Fruit fly (Drosophila melanogaster) whole organism, embryonic: ENCODE data around the gene Sik2.

Experiments
- Abd-B ChIP-seq: fragments of 200-800 bp; sonication (Bioruptor generic); optimal IDR thresholded peaks from 2 replicates; lab custom pipeline; 2018; ENCODE audit warnings: missing biosample characterization, mild to moderate bottlenecking, missing genetic modification characterization, moderate library complexity
- Atf3 ChIP-seq: fragments of 200-800 bp; sonication (Bioruptor generic); optimal IDR thresholded peaks from 3 replicates; lab custom pipeline; 2016; ENCODE audit warnings: missing biosample characterization, missing genetic modification characterization
- Bgb ChIP-seq: fragments of 200-800 bp; sonication (Bioruptor generic); IDR thresholded peaks from 2 replicates; pipeline ENCODE4 v1.3.6; 2022; ENCODE audit warnings: missing biosample characterization, missing genetic modification characterization; ENCODE audit not compliant: partially characterized antibody
- Blimp-1 ChIP-seq: fragments of 200-800 bp; sonication (Bioruptor generic); optimal IDR thresholded peaks from 3 replicates; lab custom pipeline; 2018; ENCODE audit warnings: missing biosample characterization, missing genetic modification characterization, mild to moderate bottlenecking, moderate library complexity, missing genetic modification reagents
- CG10147 ChIP-seq: fragments of 200-800 bp; sonication (Bioruptor generic); optimal IDR thresholded peaks from 2 replicates; lab custom pipeline; 2019; ENCODE audit warnings: missing biosample characterization, mild to moderate bottlenecking, missing genetic modification characterization, moderate library complexity
- CG10565 ChIP-seq: fragments of 200-800 bp; sonication (Bioruptor generic); optimal IDR thresholded peaks from 3 replicates; lab custom pipeline; 2016; ENCODE audit warnings: missing biosample characterization, mild to moderate bottlenecking, missing genetic modification characterization
- CG11085 ChIP-seq: fragments of 200-800 bp; sonication (Bioruptor generic); IDR thresholded peaks from 2 replicates; pipeline ENCODE4 v1.3.6; 2022; ENCODE audit warnings: missing biosample characterization, missing genetic modification characterization
- CG13287 ChIP-seq: fragments of 200-800 bp; sonication (Bioruptor generic); IDR thresholded peaks from 2 replicates; pipeline ENCODE4 v1.3.6; 2022; ENCODE audit warnings: missing biosample characterization, missing genetic modification characterization; ENCODE audit not compliant: partially characterized antibody
- CG1647 ChIP-seq: fragments of 200-800 bp; sonication (Bioruptor generic); optimal IDR thresholded peaks from 3 replicates; lab custom pipeline; 2016; ENCODE audit warnings: missing biosample characterization, missing genetic modification characterization
- CG17802 ChIP-seq: fragments of 200-800 bp; sonication (Bioruptor generic); optimal IDR thresholded peaks from 2 replicates; lab custom pipeline; 2018; ENCODE audit warnings: missing biosample characterization, mild to moderate bottlenecking, missing genetic modification characterization, moderate library complexity
- CG18476 ChIP-seq: fragments of 200-800 bp; sonication (Bioruptor generic); optimal IDR thresholded peaks from 2 replicates; lab custom pipeline; 2016; ENCODE audit warnings: missing biosample characterization, mild to moderate bottlenecking, missing genetic modification characterization
- CG2116 ChIP-seq: fragments of 200-800 bp; sonication (Bioruptor generic); optimal IDR thresholded peaks from 3 replicates; lab custom pipeline; 2018; ENCODE audit warnings: missing biosample characterization, mild to moderate bottlenecking, missing genetic modification characterization
- CG2129 ChIP-seq: fragments of 200-800 bp; sonication (Bioruptor generic); IDR thresholded peaks from 2 replicates; pipeline ENCODE4 v1.3.6; 2022; ENCODE audit warnings: missing biosample characterization, missing genetic modification characterization; ENCODE audit not compliant: partially characterized antibody
- CG2199 ChIP-seq: fragments of 200-800 bp; sonication (Bioruptor generic); IDR thresholded peaks from 3 replicates; pipeline ENCODE4 v1.3.6; 2022; ENCODE audit warnings: missing biosample characterization, missing genetic modification characterization
- CG33557 ChIP-seq: fragments of 200-800 bp; sonication (Bioruptor generic); optimal IDR thresholded peaks from 2 replicates; lab custom pipeline; 2019; ENCODE audit warnings: missing biosample characterization, mild to moderate bottlenecking, missing genetic modification characterization, moderate library complexity
- CG6791 ChIP-seq: fragments of 200-800 bp; sonication (Bioruptor generic); IDR thresholded peaks from 3 replicates; pipeline ENCODE4 v1.3.6; 2022; ENCODE audit warnings: missing biosample characterization, missing genetic modification characterization; ENCODE audit not compliant: partially characterized antibody
- CG9609 ChIP-seq: fragments of 200-800 bp; sonication (Bioruptor generic); optimal IDR thresholded peaks from 3 replicates; lab custom pipeline; 2016; ENCODE audit warnings: missing biosample characterization, missing genetic modification characterization
- CG9817 ChIP-seq: fragments of 200-800 bp; sonication (Bioruptor generic); optimal IDR thresholded peaks from 2 replicates; lab custom pipeline; 2018; ENCODE audit warnings: missing biosample characterization, mild to moderate bottlenecking, missing genetic modification characterization, moderate library complexity
- Dp ChIP-seq: fragments of 200-800 bp; sonication (Bioruptor generic); optimal IDR thresholded peaks from 2 replicates; lab custom pipeline; 2018; ENCODE audit warnings: missing biosample characterization, mild to moderate bottlenecking, missing genetic modification characterization, moderate library complexity
- GATAe ChIP-seq: fragments of 200-800 bp; sonication (Bioruptor generic); conservative IDR thresholded peaks from 2 replicates; pipeline ENCODE4 v1.3.6; 2022; ENCODE audit warnings: missing biosample characterization, missing genetic modification characterization
- H15 ChIP-seq: fragments of 200-800 bp; sonication (Bioruptor generic); IDR thresholded peaks from 3 replicates; pipeline ENCODE4 v1.3.6; 2022; ENCODE audit warnings: missing biosample characterization, missing genetic modification characterization
- Hsf ChIP-seq: fragments of 200-800 bp; sonication (Bioruptor generic); optimal IDR thresholded peaks from 3 replicates; lab custom pipeline; 2016; ENCODE audit warnings: missing biosample characterization, missing genetic modification characterization
- Mrtf ChIP-seq: fragments of 200-800 bp; sonication (Bioruptor generic); IDR thresholded peaks from 3 replicates; pipeline ENCODE4 v1.3.6; 2022; ENCODE audit warnings: missing biosample characterization, missing genetic modification characterization
- Nf-YA ChIP-seq: fragments of 200-800 bp; sonication (Bioruptor generic); IDR thresholded peaks from 2 replicates; pipeline ENCODE4 v1.3.6; 2022; ENCODE audit warnings: missing biosample characterization, missing genetic modification characterization
- NfI ChIP-seq: fragments of 200-800 bp; sonication (Bioruptor generic); optimal IDR thresholded peaks from 3 replicates; lab custom pipeline; 2018; ENCODE audit warnings: missing biosample characterization, mild to moderate bottlenecking, missing genetic modification characterization, moderate library complexity
- Oli ChIP-seq: fragments of 200-800 bp; sonication (Bioruptor generic); optimal IDR thresholded peaks from 2 replicates; lab custom pipeline; 2018; ENCODE audit warnings: missing biosample characterization, mild to moderate bottlenecking, missing genetic modification characterization, moderate library complexity
- Optix ChIP-seq: fragments of 200-800 bp; sonication (Bioruptor generic); IDR thresholded peaks from 3 replicates; pipeline ENCODE4 v1.3.6; 2022; ENCODE audit warnings: missing biosample characterization, missing genetic modification characterization
- Rx ChIP-seq: fragments of 200-800 bp; sonication (Bioruptor generic); IDR thresholded peaks from 2 replicates; pipeline ENCODE4 v1.3.6; 2022; ENCODE audit warnings: missing biosample characterization, missing genetic modification characterization
- Sox100B ChIP-seq: fragments of 200-800 bp; sonication (Bioruptor generic); optimal IDR thresholded peaks from 3 replicates; lab custom pipeline; 2018; ENCODE audit warnings: missing biosample characterization, mild to moderate bottlenecking, missing genetic modification characterization
- Sry-β ChIP-seq: fragments of 200-800 bp; sonication (Bioruptor generic); optimal IDR thresholded peaks from 2 replicates; lab custom pipeline; 2018; ENCODE audit warnings: missing biosample characterization, mild to moderate bottlenecking, missing genetic modification characterization, moderate library complexity
- abd-A ChIP-seq: fragments of 200-800 bp; sonication (Bioruptor generic); optimal IDR thresholded peaks from 3 replicates; lab custom pipeline; 2019; ENCODE audit warnings: missing biosample characterization, mild to moderate bottlenecking, missing genetic modification characterization, moderate library complexity
- ato ChIP-seq: fragments of 200-800 bp; sonication (Bioruptor generic); IDR thresholded peaks from 2 replicates; pipeline ENCODE4 v1.3.6; 2022; ENCODE audit warnings: missing biosample characterization, missing genetic modification characterization; ENCODE audit not compliant: partially characterized antibody
- cwo ChIP-seq: fragments of 200-800 bp; sonication (Bioruptor generic); optimal IDR thresholded peaks from 3 replicates; lab custom pipeline; 2017; ENCODE audit warnings: missing biosample characterization, missing genetic modification characterization, mild to moderate bottlenecking, moderate library complexity, missing genetic modification reagents
- dysf ChIP-seq: fragments of 200-800 bp; sonication (Bioruptor generic); IDR thresholded peaks from 3 replicates; pipeline ENCODE4 v1.3.6; 2022; ENCODE audit warnings: missing biosample characterization, missing genetic modification characterization
- ems ChIP-seq: fragments of 200-800 bp; sonication (Bioruptor generic); optimal IDR thresholded peaks from 3 replicates; lab custom pipeline; 2016; ENCODE audit warnings: missing biosample characterization, missing genetic modification characterization
- eyg ChIP-seq: fragments of 200-800 bp; sonication (Bioruptor generic); optimal IDR thresholded peaks from 3 replicates; lab custom pipeline; 2016; ENCODE audit warnings: missing biosample characterization, missing genetic modification characterization
- schlank ChIP-seq: fragments of 200-800 bp; sonication (Bioruptor generic); optimal IDR thresholded peaks from 2 replicates; lab custom pipeline; 2018; ENCODE audit warnings: missing biosample characterization, mild to moderate bottlenecking, missing genetic modification characterization
- seq ChIP-seq: fragments of 200-800 bp; sonication (Bioruptor generic); IDR thresholded peaks from 2 replicates; pipeline ENCODE4 v1.3.6; 2022; ENCODE audit warnings: missing biosample characterization, missing genetic modification characterization
- slou ChIP-seq: fragments of 200-800 bp; sonication (Bioruptor generic); optimal IDR thresholded peaks from 3 replicates; lab custom pipeline; 2016; ENCODE audit warnings: missing biosample characterization, missing genetic modification characterization
- sob ChIP-seq: fragments of 200-800 bp; sonication (Bioruptor generic); IDR thresholded peaks from 2 replicates; pipeline ENCODE4 v1.3.6; 2022; ENCODE audit warnings: missing biosample characterization, missing genetic modification characterization
- stwl ChIP-seq: fragments of 200-800 bp; sonication (Bioruptor generic); optimal IDR thresholded peaks from 3 replicates; lab custom pipeline; 2018; ENCODE audit warnings: missing biosample characterization, mild to moderate bottlenecking, missing genetic modification characterization, moderate library complexity
- sug ChIP-seq: fragments of 200-800 bp; optimal IDR thresholded peaks from 2 replicates; lab custom pipeline; 2019; ENCODE audit warnings: missing biosample characterization, mild to moderate bottlenecking, missing genetic modification characterization, moderate library complexity
- toy ChIP-seq: fragments of 200-800 bp; sonication (Bioruptor generic); IDR thresholded peaks from 2 replicates; pipeline ENCODE4 v1.3.6; 2022; ENCODE audit warnings: missing biosample characterization, missing genetic modification characterization
- vnd ChIP-seq: fragments of 200-800 bp; sonication (Bioruptor generic); IDR thresholded peaks from 3 replicates; pipeline ENCODE4 v1.3.6; 2022; ENCODE audit warnings: missing biosample characterization, missing genetic modification characterization; ENCODE audit not compliant: partially characterized antibody
- wor ChIP-seq: fragments of 200-800 bp; sonication (Bioruptor generic); IDR thresholded peaks from 2 replicates; pipeline ENCODE4 v1.3.6; 2022; ENCODE audit warnings: missing biosample characterization, missing genetic modification characterization
- z ChIP-seq: fragments of 200-800 bp; sonication (Bioruptor generic); IDR thresholded peaks from 3 replicates; pipeline ENCODE4 v1.3.6; 2022; ENCODE audit warnings: missing biosample characterization, missing genetic modification characterization
- zen2 ChIP-seq: fragments of 200-800 bp; sonication (Bioruptor generic); IDR thresholded peaks from 3 replicates; pipeline ENCODE4 v1.3.6; 2022; ENCODE audit warnings: missing biosample characterization, missing genetic modification characterization; ENCODE audit not compliant: partially characterized antibody

Sik2 gene

DNA sequence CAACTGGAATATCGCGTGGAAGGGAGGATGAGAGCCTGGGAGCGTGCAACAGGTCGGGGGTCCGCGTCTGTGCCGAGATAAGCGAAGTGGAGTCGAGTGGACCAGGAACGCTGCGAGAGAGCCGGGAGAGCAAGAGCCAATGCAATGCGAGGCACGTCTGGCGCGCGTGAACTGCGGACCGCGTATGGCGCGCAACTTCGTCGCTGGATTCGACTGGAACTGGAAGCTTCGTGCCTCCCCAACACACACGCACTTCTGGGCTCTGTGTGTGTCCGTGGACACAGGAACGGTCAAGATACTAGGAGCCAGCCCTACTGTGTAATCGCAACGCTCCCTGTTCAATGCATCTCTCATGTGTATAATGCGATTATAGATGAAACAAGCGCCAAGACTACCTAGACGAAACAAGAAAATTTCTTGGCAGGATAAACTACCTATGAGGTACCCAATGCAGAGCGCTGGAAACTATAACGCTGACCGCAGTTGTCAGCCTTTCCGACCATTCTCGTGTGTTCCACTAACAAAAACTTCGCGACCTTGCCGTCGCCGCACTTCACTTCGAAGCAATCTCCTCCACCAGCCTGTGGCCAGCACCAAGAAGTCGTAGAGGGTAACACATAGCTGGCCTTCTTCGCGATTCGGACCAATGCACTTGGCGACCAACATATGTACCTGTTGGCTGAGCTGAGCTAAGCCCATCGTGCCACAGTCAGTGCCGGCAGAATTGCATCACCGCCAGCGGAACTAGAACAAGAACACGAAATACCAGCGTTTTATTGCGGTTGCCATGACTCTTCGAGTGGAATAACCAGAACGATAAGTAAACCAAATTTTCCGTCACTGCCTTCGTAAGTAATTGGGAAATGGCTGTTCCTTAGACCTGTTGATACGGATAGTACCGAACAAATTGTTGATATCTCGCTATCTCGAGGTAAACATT is 10.4 kb upstream of the Sik2 start, which contains the start of gene Rtca (continued):
- TF ChIP-seq CG2116 (GFP tag; lab: Kevin White, UChicago) (no peak), Nf-YA (GFP tag; lab: Robert Waterston, UW) (0 out of 2 replicates have a peak, but pooled peaks have one; percentile 8), CG9817 (tag; lab: Kevin White, UChicago) (peak; percentile 54), seq (peak; percentile 59), toy (GFP tag; lab: Robert Waterston, UW) (no peak), dysf (GFP tag; lab: Robert Waterston, UW) (peak; percentile 82), abd-A (tag; lab: Kevin White, UChicago) (peak; percentile 6), CG13287 (GFP tag; lab: Robert Waterston, UW) (0 out of 2 replicates have a peak, but pooled peaks have one; percentile 13), sob (GFP tag; lab: Robert Waterston, UW) (peak; percentile 64; the same call in 1 of the 2 replicates), CG2129 (GFP tag; lab: Robert Waterston, UW) (no peak), H15 (GFP tag; lab: Robert Waterston, UW) (peak; percentile 44; the same call in 1 of the 3 replicates), slou (GFP tag; lab: Kevin White, UChicago) (no peak), sug (tag; lab: Kevin White, UChicago) (peak; percentile 30), wor (GFP tag; lab: Robert Waterston, UW) (peak; percentile 37; the same call in 1 of the 2 replicates), Dp (GFP tag; lab: Kevin White, UChicago) (no peak), eyg (GFP tag; lab: Kevin White, UChicago) (peak; percentile 20), Rx (GFP tag; lab: Robert Waterston, UW) (no peak; the same call in 1 of the 2 replicates), Atf3 (GFP tag; lab: Kevin White, UChicago) (no peak), cwo (GFP tag; lab: Kevin White, UChicago) (peak; percentile 73), CG11085 (GFP tag; lab: Robert Waterston, UW) (no peak), CG17802 (no peak), z (no peak), Hsf (peak; percentile 71), vnd (no peak), GATAe (GFP tag; lab: Robert Waterston, UW) (no peak), NfI (GFP tag; lab: Kevin White, UChicago) (peak; percentile 77), ato (no peak), Bgb (GFP tag; lab: Robert Waterston, UW) (no peak), Abd-B (GFP tag; lab: Kevin White, UChicago) (peak; percentile 37), Sox100B (GFP tag; lab: Kevin White, UChicago) (no peak), Mrtf (GFP tag; lab: Robert Waterston, UW) (0 out of 3 replicates have a peak, but pooled peaks have one; percentile 37), CG1647 (peak; percentile 19), CG6791 (GFP tag; lab: Robert Waterston, UW) (no peak), Optix (GFP tag; lab: Robert Waterston, UW) (peak; percentile 65; the same call in 1 of the 3 replicates), stwl (tag; lab: Kevin White, UChicago) (no peak), CG9609 (GFP tag; lab: Kevin White, UChicago) (peak; percentile 74), CG10565 (GFP tag; lab: Kevin White, UChicago) (no peak), Sry-β (GFP tag; lab: Kevin White, UChicago) (no peak), zen2 (GFP tag; lab: Robert Waterston, UW) (no peak), CG2199 (GFP tag; lab: Robert Waterston, UW) (no peak), CG18476 (GFP tag; lab: Kevin White, UChicago) (peak; percentile 37), ems (GFP tag; lab: Kevin White, UChicago) (peak; percentile 57), CG33557 (GFP tag; lab: Kevin White, UChicago) (no peak), Blimp-1 (GFP tag; lab: Kevin White, UChicago) (peak; percentile 54), schlank (tag; lab: Kevin White, UChicago) (peak; percentile 43), CG10147 (peak; percentile 30), Oli (peak; percentile 77)
